Worm (Caenorhabditis elegans): ENCODE results near the gene Y54F10BM.9.

ce11 chrIII:2262942-2263341 is 41.8 kb downstream of the Y54F10BM.9 start, which contains the start of gene Y54F10BM.6:
- TF ChIP-seq lin-11 (tag; optimal IDR thresholded peaks at IDR 0.05) (no peak), pax-1 (tag; optimal IDR thresholded peaks at IDR 0.05) (no peak), syd-9 (tag; optimal IDR thresholded peaks at IDR 0.05) (no peak), dmd-4 (tag; optimal IDR thresholded peaks at IDR 0.05; ENCODE audit: borderline replicate concordance) (no peak), ceh-31 (tag; optimal IDR thresholded peaks at IDR 0.05) (no peak), elt-2 (tag; optimal IDR thresholded peaks at IDR 0.05) (no peak), gmeb-2 (tag; optimal IDR thresholded peaks at IDR 0.05) (no peak), pqm-1 (tag; optimal IDR thresholded peaks at IDR 0.05) (no peak), K02D7.2 (tag; optimal IDR thresholded peaks at IDR 0.05) (no peak), F13H6.1 (tag; optimal IDR thresholded peaks at IDR 0.05) (no peak), unc-42 (tag; optimal IDR thresholded peaks at IDR 0.05) (no peak), K09A11.1 (tag; optimal IDR thresholded peaks at IDR 0.05; ENCODE audit: insufficient read depth) (no peak), rnt-1 (tag; optimal IDR thresholded peaks at IDR 0.05) (no peak)

Measured in whole organism, late embryonic.